Worm (Caenorhabditis elegans) whole organism, young adult: Measurements from ENCODE around the gene C30G12.1.

Experiments used
- B0336.3 ChIP-seq: fragments of 200-800 bp; sonication (Bioruptor generic); IDR thresholded peaks from 2 replicates; pipeline ENCODE4 v1.3.6; 2022; ENCODE audit warnings: missing genetic modification characterization, missing compliant biosample characterization
- F22D6.2 ChIP-seq: sonication (generic microtip); optimal IDR thresholded peaks from 2 replicates; lab custom pipeline; 2016; ENCODE audit warnings: mild to moderate bottlenecking, missing genetic modification characterization, missing compliant biosample characterization
- F23B12.7 ChIP-seq: sonication (generic microtip); optimal IDR thresholded peaks from 2 replicates; lab custom pipeline; 2017; ENCODE audit warnings: missing genetic modification characterization, mild to moderate bottlenecking, missing compliant biosample characterization, antibody characterized with exemption, moderate library complexity; ENCODE audit not compliant: insufficient read depth
- F55B11.4 ChIP-seq: sonication (generic microtip); optimal IDR thresholded peaks from 2 replicates; lab custom pipeline; 2016; ENCODE audit warnings: missing compliant biosample characterization, missing genetic modification characterization, borderline replicate concordance; ENCODE audit not compliant: insufficient read depth
- ZK185.1 ChIP-seq: sonication (generic microtip); optimal IDR thresholded peaks from 2 replicates; lab custom pipeline; 2016; ENCODE audit warnings: mild to moderate bottlenecking, missing genetic modification characterization, missing compliant biosample characterization; ENCODE audit not compliant: poor library complexity, severe bottlenecking
- ama-1 ChIP-seq, 3 experiments: fragments of 150-350 bp in 1 of 3; sonication (generic microtip) in 2 of 3; optimal IDR thresholded peaks; 2 replicates each; lab custom pipeline; 2014 to 2018; ENCODE audit warnings: missing biosample characterization in 2 of 3, missing genetic modification characterization in 2 of 3, missing genetic modification reagents in 2 of 3
- atf-7 ChIP-seq: sonication (generic microtip); optimal IDR thresholded peaks from 2 replicates; lab custom pipeline; 2017; ENCODE audit warnings: mild to moderate bottlenecking, missing genetic modification characterization, missing compliant biosample characterization
- attf-5 ChIP-seq: fragments of 200-800 bp; sonication (Bioruptor generic); optimal IDR thresholded peaks from 2 replicates; lab custom pipeline; 2018; ENCODE audit warnings: mild to moderate bottlenecking, missing genetic modification characterization, missing compliant biosample characterization
- bed-1 ChIP-seq: fragments of 200-800 bp; sonication (Bioruptor generic); IDR thresholded peaks from 2 replicates; pipeline ENCODE4 v1.3.6; 2022; ENCODE audit warnings: missing genetic modification reagents, missing genetic modification characterization, missing compliant biosample characterization
- bed-2 ChIP-seq: fragments of 200-800 bp; sonication (Bioruptor generic); IDR thresholded peaks from 2 replicates; pipeline ENCODE4 v1.3.6; 2022; ENCODE audit warnings: missing genetic modification reagents, missing genetic modification characterization, missing compliant biosample characterization
- cebp-1 ChIP-seq, 2 experiments: fragments of 200-800 bp in 1 of 2; sonication (Bioruptor generic) in 1 of 2; sonication (generic microtip) in 1 of 2; IDR thresholded peaks in 1 of 2; optimal IDR thresholded peaks in 1 of 2; 2 replicates each; pipeline versions ENCODE4 v1.3.6 to Lab custom; 2017 to 2022; ENCODE audit warnings: missing compliant biosample characterization in 2 of 2, missing genetic modification characterization in 2 of 2, mild to moderate bottlenecking in 1 of 2, missing genetic modification reagents in 1 of 2, moderate library complexity in 1 of 2
- ceh-27 ChIP-seq: fragments of 200-800 bp; sonication (Bioruptor generic); optimal IDR thresholded peaks from 2 replicates; lab custom pipeline; 2018; ENCODE audit warnings: mild to moderate bottlenecking, missing genetic modification characterization, moderate library complexity, missing compliant biosample characterization
- chd-7 ChIP-seq: sonication (generic microtip); optimal IDR thresholded peaks from 2 replicates; lab custom pipeline; 2016; ENCODE audit warnings: mild to moderate bottlenecking, missing genetic modification characterization, moderate library complexity, missing compliant biosample characterization
- efl-1 ChIP-seq: fragments of 150-350 bp; optimal IDR thresholded peaks from 2 replicates; lab custom pipeline; 2014; ENCODE audit warnings: missing biosample characterization, missing genetic modification reagents, missing genetic modification characterization
- egl-18 ChIP-seq: fragments of 200-800 bp; sonication (Bioruptor generic); IDR thresholded peaks from 2 replicates; pipeline ENCODE4 v1.3.6; 2022; ENCODE audit warnings: missing genetic modification reagents, missing genetic modification characterization, missing compliant biosample characterization
- egl-44 ChIP-seq: fragments of 200-800 bp; sonication (Bioruptor generic); IDR thresholded peaks from 2 replicates; pipeline ENCODE4 v1.3.6; 2022; ENCODE audit warnings: missing genetic modification reagents, missing genetic modification characterization, missing compliant biosample characterization
- ekl-4 ChIP-seq: fragments of 200-800 bp; sonication (Bioruptor generic); IDR thresholded peaks from 2 replicates; pipeline ENCODE4 v1.3.6; 2022; ENCODE audit warnings: missing genetic modification reagents, missing genetic modification characterization, missing compliant biosample characterization
- ets-4 ChIP-seq: fragments of 200-800 bp; sonication (Bioruptor generic); optimal IDR thresholded peaks from 2 replicates; lab custom pipeline; 2018; ENCODE audit warnings: mild to moderate bottlenecking, missing genetic modification characterization, missing compliant biosample characterization
- fkh-3 ChIP-seq: sonication (generic microtip); optimal IDR thresholded peaks from 2 replicates; lab custom pipeline; 2016; ENCODE audit warnings: mild to moderate bottlenecking, missing genetic modification characterization, missing compliant biosample characterization
- let-607 ChIP-seq, 2 experiments: fragments of 200-800 bp in 1 of 2; sonication (Bioruptor generic) in 1 of 2; sonication (generic microtip) in 1 of 2; optimal IDR thresholded peaks; 2 replicates each; lab custom pipeline; 2016 to 2018; ENCODE audit warnings: mild to moderate bottlenecking in 2 of 2, missing compliant biosample characterization in 2 of 2, missing genetic modification characterization in 2 of 2, moderate library complexity in 2 of 2, missing genotype in 1 of 2
- lin-26 ChIP-seq: fragments of 200-800 bp; sonication (Bioruptor generic); IDR thresholded peaks from 2 replicates; pipeline ENCODE4 v1.3.6; 2022; ENCODE audit warnings: missing genetic modification reagents, missing genetic modification characterization, missing compliant biosample characterization
- lir-1 ChIP-seq: fragments of 200-800 bp; sonication (Bioruptor generic); conservative IDR thresholded peaks from 2 replicates; pipeline ENCODE4 v1.3.6; 2022; ENCODE audit warnings: missing genetic modification reagents, missing genetic modification characterization, missing compliant biosample characterization
- lsl-1 ChIP-seq: fragments of 200-800 bp; sonication (Bioruptor generic); optimal IDR thresholded peaks from 2 replicates; lab custom pipeline; 2018; ENCODE audit warnings: mild to moderate bottlenecking, missing genetic modification characterization, moderate library complexity, missing compliant biosample characterization
- madf-3 ChIP-seq: fragments of 200-800 bp; sonication (Bioruptor generic); IDR thresholded peaks from 2 replicates; pipeline ENCODE4 v1.3.6; 2022; ENCODE audit warnings: missing genetic modification reagents, missing genetic modification characterization, missing compliant biosample characterization
- mel-28 ChIP-seq: sonication (generic microtip); optimal IDR thresholded peaks from 2 replicates; lab custom pipeline; 2016; ENCODE audit warnings: borderline replicate concordance, mild to moderate bottlenecking, missing genetic modification characterization, missing compliant biosample characterization
- mes-4 ChIP-seq: sonication (generic microtip); optimal IDR thresholded peaks from 2 replicates; lab custom pipeline; 2016; ENCODE audit warnings: missing genotype, missing genetic modification characterization, missing compliant biosample characterization
- nfya-1 ChIP-seq: sonication (generic microtip); optimal IDR thresholded peaks from 2 replicates; lab custom pipeline; 2017; ENCODE audit warnings: antibody characterized with exemption, missing compliant biosample characterization, missing genetic modification characterization, borderline replicate concordance; ENCODE audit not compliant: insufficient read depth
- nhr-80 ChIP-seq: sonication (generic microtip); optimal IDR thresholded peaks from 2 replicates; lab custom pipeline; 2016; ENCODE audit warnings: missing genetic modification characterization, missing compliant biosample characterization
- rec-8 ChIP-seq, 2 experiments: sonication (generic microtip); optimal IDR thresholded peaks; 2 replicates each; lab custom pipeline; 2016; ENCODE audit warnings: mild to moderate bottlenecking in 2 of 2, missing genetic modification characterization in 2 of 2, missing genetic modification reagents in 2 of 2, missing genotype in 2 of 2, missing biosample characterization in 1 of 2, missing compliant biosample characterization in 1 of 2, moderate library complexity in 1 of 2
- repo-1 ChIP-seq: sonication (generic microtip); optimal IDR thresholded peaks from 2 replicates; lab custom pipeline; 2017; ENCODE audit warnings: mild to moderate bottlenecking, missing genetic modification characterization, missing compliant biosample characterization
- rpc-1 ChIP-seq, 2 experiments: fragments of 150-350 bp in 1 of 2; sonication (generic microtip) in 1 of 2; optimal IDR thresholded peaks; 2 replicates each; lab custom pipeline; 2014 to 2018; ENCODE audit warnings: missing biosample characterization in 1 of 2, missing genetic modification characterization in 1 of 2, missing genetic modification reagents in 1 of 2, missing genotype in 1 of 2
- sdz-38 ChIP-seq: sonication (generic microtip); optimal IDR thresholded peaks from 2 replicates; lab custom pipeline; 2016; ENCODE audit warnings: missing genotype, missing genetic modification characterization, missing compliant biosample characterization
- snpc-1.1 ChIP-seq: sonication (generic microtip); optimal IDR thresholded peaks from 2 replicates; lab custom pipeline; 2017; ENCODE audit warnings: missing genetic modification characterization, mild to moderate bottlenecking, missing compliant biosample characterization, antibody characterized with exemption, moderate library complexity, missing genotype, missing genetic modification reagents; ENCODE audit not compliant: insufficient read depth
- snpc-3.4 ChIP-seq: sonication (generic microtip); optimal IDR thresholded peaks from 2 replicates; lab custom pipeline; 2017; ENCODE audit warnings: missing genetic modification characterization, mild to moderate bottlenecking, missing compliant biosample characterization, antibody characterized with exemption, moderate library complexity, missing genotype, missing genetic modification reagents
- tbp1 ChIP-seq: fragments of 200-800 bp; sonication (Bioruptor generic); optimal IDR thresholded peaks from 2 replicates; lab custom pipeline; 2018; ENCODE audit warnings: mild to moderate bottlenecking, missing genetic modification characterization, missing compliant biosample characterization
- tlf-1 ChIP-seq: fragments of 200-800 bp; sonication (Bioruptor generic); optimal IDR thresholded peaks from 2 replicates; lab custom pipeline; 2018; ENCODE audit warnings: mild to moderate bottlenecking, missing genetic modification characterization, missing compliant biosample characterization
- unc-62 ChIP-seq: fragments of 150-350 bp; optimal IDR thresholded peaks from 2 replicates; lab custom pipeline; 2014; ENCODE audit warnings: missing biosample characterization, missing genetic modification reagents, missing genetic modification characterization
- xnd-1 ChIP-seq: sonication (generic microtip); optimal IDR thresholded peaks from 2 replicates; lab custom pipeline; 2016; ENCODE audit warnings: missing genotype, missing genetic modification reagents, missing genetic modification characterization, missing compliant biosample characterization
- ztf-18 ChIP-seq: sonication (generic microtip); optimal IDR thresholded peaks from 2 replicates; lab custom pipeline; 2016; ENCODE audit warnings: missing genotype, mild to moderate bottlenecking, missing genetic modification characterization, missing compliant biosample characterization
- ztf-22 ChIP-seq: fragments of 200-800 bp; sonication (Bioruptor generic); optimal IDR thresholded peaks from 2 replicates; lab custom pipeline; 2018; ENCODE audit warnings: mild to moderate bottlenecking, missing genetic modification characterization, moderate library complexity, missing compliant biosample characterization

The C30G12.1 gene

DNA sequence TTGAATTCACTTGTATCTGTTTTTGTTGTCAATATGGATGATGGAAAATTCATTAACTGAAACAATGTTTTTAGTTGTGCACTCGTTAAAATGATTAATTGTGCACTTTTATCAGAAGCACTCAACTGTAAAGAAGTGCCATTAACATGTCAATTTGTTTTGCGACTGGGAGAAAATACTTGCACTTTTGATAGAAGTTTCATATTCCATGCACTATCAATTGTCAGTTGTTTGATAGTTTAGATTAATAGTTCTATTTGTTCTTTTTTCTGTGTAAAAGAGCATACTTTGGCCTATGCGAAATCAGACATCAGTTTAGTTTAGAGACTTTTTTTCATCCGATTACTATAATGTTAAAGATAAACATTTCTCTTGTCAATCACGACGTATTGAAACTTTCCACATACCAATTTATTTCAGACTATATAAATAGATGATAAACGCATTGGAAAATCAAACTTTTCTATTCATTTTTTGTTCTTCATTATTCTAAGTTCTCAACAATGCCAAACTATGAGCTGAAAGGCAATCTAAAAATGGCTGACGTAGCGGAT, 9.1 kb upstream of the C30G12.1 start, which contains the start of gene C30G12.2:
Gene C30G12.2 (plus strand): TSS at position 504 of the 554 bp plus-strand sequence.
- TF ChIP-seq lir-1 (GFP tag; lab: Robert Waterston, UW) (no peak), ztf-18 (tag; lab: Kevin White, UChicago) (no peak), madf-3 (GFP tag; lab: Robert Waterston, UW) (no peak), let-607 (tag; optimal IDR thresholded peaks at IDR 0.05; lab: Kevin White, UChicago) (peak in 1 of 2 experiments; percentile 72), attf-5 (GFP tag; lab: Kevin White, UChicago) (no peak), tbp1 (GFP tag; lab: Kevin White, UChicago) (peak; percentile 32), atf-7 (tag; lab: Kevin White, UChicago) (peak; percentile 51), ztf-22 (GFP tag; lab: Kevin White, UChicago) (peak; percentile 24), nhr-80 (tag; lab: Kevin White, UChicago) (peak; percentile 93), tlf-1 (GFP tag; lab: Kevin White, UChicago) (no peak), ekl-4 (GFP tag; lab: Robert Waterston, UW) (no peak), unc-62 (GFP tag; lab: Kevin White, UChicago) (peak; percentile 96), mel-28 (tag; lab: Kevin White, UChicago) (no peak), ets-4 (GFP tag; lab: Kevin White, UChicago) (peak; percentile 34), rec-8 (tag; optimal IDR thresholded peaks at IDR 0.05; lab: Kevin White, UChicago) (no peak), ceh-27 (GFP tag; lab: Kevin White, UChicago) (no peak), ama-1 (optimal IDR thresholded peaks at IDR 0.05; lab: Kevin White, UChicago) (no peak), ama-1 (GFP tag; optimal IDR thresholded peaks at IDR 0.05; lab: Kevin White, UChicago) (no peak)

DNA sequence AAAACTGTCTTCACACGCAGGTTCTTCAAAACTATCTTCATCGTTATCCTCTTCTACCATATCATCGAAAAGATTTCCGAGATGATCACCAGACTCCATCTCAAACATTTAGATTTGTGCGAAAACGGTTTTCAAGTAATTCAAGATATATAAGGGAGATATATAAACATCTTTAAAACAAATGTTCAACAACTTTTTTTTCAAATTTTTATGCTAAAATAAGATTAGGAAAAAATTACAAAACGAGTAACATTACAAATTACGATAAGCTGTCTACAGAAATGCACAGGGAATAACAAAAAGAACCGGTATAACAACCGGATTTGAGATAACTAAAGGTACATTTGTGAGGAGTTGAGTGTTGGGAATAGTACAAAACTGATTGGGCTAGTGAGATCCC, 3.2 kb upstream of the C30G12.1 start, which contains the start of gene C30G12.6:
Gene C30G12.6 (minus strand): TSS at position 101 of the 400 bp plus-strand sequence.
- TF ChIP-seq B0336.3 (GFP tag; lab: Robert Waterston, UW) (no peak), rec-8 (tag; optimal IDR thresholded peaks at IDR 0.05; lab: Kevin White, UChicago) (no peak), sdz-38 (tag; lab: Kevin White, UChicago) (no peak), snpc-3.4 (tag; lab: Kevin White, UChicago) (peak; percentile 33), F23B12.7 (tag; lab: Kevin White, UChicago) (no peak)

DNA sequence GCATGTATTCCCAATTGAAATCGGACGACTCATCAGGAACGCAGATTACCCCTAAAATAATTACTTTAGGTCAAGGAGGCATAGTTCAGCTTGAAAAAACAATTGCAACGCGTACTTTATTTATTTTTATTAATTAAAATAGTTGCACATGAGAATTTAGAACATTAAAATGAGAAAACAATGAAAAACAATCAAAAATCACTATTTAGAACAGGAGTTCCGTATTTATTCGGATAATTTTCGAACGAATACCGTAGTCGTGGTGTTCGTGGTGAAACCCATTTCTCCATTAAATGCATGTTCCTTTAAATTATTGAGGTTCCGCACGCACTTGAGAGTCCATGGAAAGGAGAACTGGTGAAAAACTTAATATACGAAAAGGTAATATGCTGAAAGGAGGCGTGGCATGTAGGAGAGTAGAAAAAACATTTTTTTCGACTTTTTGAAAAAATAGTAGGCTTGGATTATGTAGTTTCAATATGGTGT, 902 bp upstream of the C30G12.1 start, which contains the start of gene puf-8:
Gene puf-8 (minus strand): TSS at position 51 of the 486 bp plus-strand sequence.
- no peak for TF ChIP-seq ceh-27 (GFP tag; lab: Kevin White, UChicago)
- TF ChIP-seq F22D6.2 (tag; lab: Kevin White, UChicago): no peak
- no peak for TF ChIP-seq bed-1 (GFP tag; lab: Robert Waterston, UW)
- no peak for TF ChIP-seq sdz-38 (tag; lab: Kevin White, UChicago)
- no peak for TF ChIP-seq ZK185.1 (tag; lab: Kevin White, UChicago)
- TF ChIP-seq bed-2 (GFP tag; lab: Robert Waterston, UW): no peak
- TF ChIP-seq cebp-1 (GFP tag; IDR thresholded peaks at IDR 0.05; lab: Robert Waterston, UW): no peak
- no peak for TF ChIP-seq cebp-1 (tag; optimal IDR thresholded peaks at IDR 0.05; lab: Kevin White, UChicago)
- no peak for TF ChIP-seq F55B11.4 (tag; lab: Kevin White, UChicago)
- no peak for TF ChIP-seq lin-26 (GFP tag; lab: Robert Waterston, UW)
- peak; percentile 29 for TF ChIP-seq xnd-1
- peak; percentile 37 for TF ChIP-seq ztf-18 (tag; lab: Kevin White, UChicago)
- peak; percentile 21 for TF ChIP-seq efl-1 (GFP tag; lab: Kevin White, UChicago)
- no peak for TF ChIP-seq nfya-1
- TF ChIP-seq repo-1: no peak
- TF ChIP-seq lsl-1 (GFP tag; lab: Kevin White, UChicago): peak; percentile 77
- no peak for TF ChIP-seq snpc-1.1 (tag; lab: Kevin White, UChicago)
- TF ChIP-seq chd-7 (tag; lab: Kevin White, UChicago): no peak
- no peak for TF ChIP-seq mes-4 (tag; lab: Kevin White, UChicago)
- TF ChIP-seq egl-18 (GFP tag; lab: Robert Waterston, UW): no peak
- TF ChIP-seq madf-3 (GFP tag; lab: Robert Waterston, UW): no peak
- no peak for TF ChIP-seq rpc-1 (optimal IDR thresholded peaks at IDR 0.05; lab: Kevin White, UChicago)
- no peak for TF ChIP-seq rpc-1 (tag; optimal IDR thresholded peaks at IDR 0.05; lab: Kevin White, UChicago)
- TF ChIP-seq ets-4 (GFP tag; lab: Kevin White, UChicago): no peak
- TF ChIP-seq egl-44 (GFP tag; lab: Robert Waterston, UW): no peak
- TF ChIP-seq fkh-3 (tag; lab: Kevin White, UChicago): no peak
